Fruit fly (Drosophila melanogaster): ENCODE data around the gene kuk.

kuk gene

dm6 chr3R:17080666-17081358 lies 768 bp downstream of the kuk start (continued):
- TF ChIP-seq Hr78 (GFP tag; optimal IDR thresholded peaks at IDR 0.05) (peak in 1 of 2 experiments; percentile 91), ttk (GFP tag; IDR thresholded peaks at IDR 0.05) (peak; percentile 86), Asciz (GFP tag; optimal IDR thresholded peaks at IDR 0.05) (peak; percentile 97), Oli (tag; optimal IDR thresholded peaks at IDR 0.05) (peak; percentile 97), ci (GFP tag; IDR thresholded peaks at IDR 0.05) (peak; percentile 95), CG14965 (GFP tag; optimal IDR thresholded peaks at IDR 0.05; ENCODE audit: borderline replicate concordance) (peak; percentile 55), cad (GFP tag; optimal IDR thresholded peaks at IDR 0.05) (no peak), caup (GFP tag; optimal IDR thresholded peaks at IDR 0.05; ENCODE audit: severe bottlenecking) (peak; percentile 94), Chrac-16 (GFP tag; optimal IDR thresholded peaks at IDR 0.05) (peak; percentile 94), nmo (GFP tag; optimal IDR thresholded peaks at IDR 0.05) (peak; percentile 97), z (GFP tag; IDR thresholded peaks at IDR 0.05) (peak; percentile 74; the same call in 2 of the 3 replicates), CG15514 (GFP tag; optimal IDR thresholded peaks at IDR 0.05) (peak; percentile 80), CG7745 (tag; optimal IDR thresholded peaks at IDR 0.05) (no peak), yki (optimal IDR thresholded peaks at IDR 0.05) (no peak), E2f1 (GFP tag; IDR thresholded peaks at IDR 0.05) (peak; percentile 94), CG7556 (GFP tag; optimal IDR thresholded peaks at IDR 0.05) (peak; percentile 98), CG7271 (tag; optimal IDR thresholded peaks at IDR 0.05) (no peak), croc (GFP tag; conservative IDR thresholded peaks at IDR 0.05) (peak; percentile 88), Antp (GFP tag; optimal IDR thresholded peaks at IDR 0.05) (peak; percentile 88), Ptx1 (GFP tag; IDR thresholded peaks at IDR 0.05) (peak; percentile 96), YL-1 (GFP tag; optimal IDR thresholded peaks at IDR 0.05) (peak; percentile 85), CG1529 (GFP tag; optimal IDR thresholded peaks at IDR 0.05) (peak; percentile 96), wek (GFP tag; optimal IDR thresholded peaks at IDR 0.05) (peak; percentile 87), CG5245 (GFP tag; optimal IDR thresholded peaks at IDR 0.05) (peak; percentile 91), slou (GFP tag; optimal IDR thresholded peaks at IDR 0.05) (peak; percentile 92), CG14860 (GFP tag; IDR thresholded peaks at IDR 0.05; ENCODE audit: partially characterized antibody) (no peak), jing (GFP tag; optimal IDR thresholded peaks at IDR 0.05) (peak; percentile 86), CG17912 (GFP tag; optimal IDR thresholded peaks at IDR 0.05) (peak; percentile 79), Lpt (GFP tag; optimal IDR thresholded peaks at IDR 0.05) (no peak), CG10274 (GFP tag; optimal IDR thresholded peaks at IDR 0.05) (peak; percentile 77), E2f2 (GFP tag; IDR thresholded peaks at IDR 0.05) (peak; percentile 78), Neu2 (GFP tag; optimal IDR thresholded peaks at IDR 0.05; ENCODE audit: borderline replicate concordance) (no peak), Ssrp (tag; optimal IDR thresholded peaks at IDR 0.05) (peak; percentile 96), Opbp (GFP tag; IDR thresholded peaks at IDR 0.05; ENCODE audit: partially characterized antibody) (no peak), CG11723 (GFP tag; optimal IDR thresholded peaks at IDR 0.05) (peak; percentile 92), CG18011 (GFP tag; optimal IDR thresholded peaks at IDR 0.05) (peak; percentile 83), Hr3 (GFP tag; optimal IDR thresholded peaks at IDR 0.05) (peak; percentile 95), CG17829 (tag; optimal IDR thresholded peaks at IDR 0.05) (peak; percentile 96), CG3163 (GFP tag; optimal IDR thresholded peaks at IDR 0.05) (peak; percentile 61), Fer2 (tag; optimal IDR thresholded peaks at IDR 0.05) (peak; percentile 69), CG34224 (GFP tag; IDR thresholded peaks at IDR 0.05; ENCODE audit: partially characterized antibody) (no peak; the same call in 2 of the 3 replicates), pho (GFP tag; optimal IDR thresholded peaks at IDR 0.05) (peak; percentile 89), Mes4 (GFP tag; optimal IDR thresholded peaks at IDR 0.05) (peak; percentile 89), CG18619 (GFP tag; optimal IDR thresholded peaks at IDR 0.05) (peak; percentile 95), CG14441 (GFP tag; IDR thresholded peaks at IDR 0.05) (peak; percentile 92), CG6765 (GFP tag; optimal IDR thresholded peaks at IDR 0.05) (peak; percentile 92), tx (GFP tag; optimal IDR thresholded peaks at IDR 0.05) (peak; percentile 77), fd64A (GFP tag; optimal IDR thresholded peaks at IDR 0.05) (peak; percentile 65), CG12391 (tag; optimal IDR thresholded peaks at IDR 0.05) (peak; percentile 98)

Data from whole organism, embryonic.